Worm (Caenorhabditis elegans): Measurements from ENCODE around the gene T20G5.12.
A peak's percentile ranks its signal among the peaks of the same experiment; 100 is the strongest.

Gene T20G5.12

ce11 chrIII:10214540-10214979 lies 13.2 kb downstream of the T20G5.12 start:
- TF ChIP-seq nhr-237 (tag; optimal IDR thresholded peaks at IDR 0.05) (no peak), mep-1 (tag; optimal IDR thresholded peaks at IDR 0.05) (no peak), mls-2 (tag; optimal IDR thresholded peaks at IDR 0.05) (no peak), lsy-2 (tag; optimal IDR thresholded peaks at IDR 0.05) (no peak)

- TF ChIP-seq lin-32 (GFP tag; optimal IDR thresholded peaks at IDR 0.05): no peak
- no peak for TF ChIP-seq hlh-1 (tag; optimal IDR thresholded peaks at IDR 0.05)
- TF ChIP-seq lin-13 (tag; optimal IDR thresholded peaks at IDR 0.05): no peak
These were observed 14.5 kb downstream of the T20G5.12 start for ce11 chrIII:10215882-10216281.

- TF ChIP-seq tbx-8 (GFP tag; optimal IDR thresholded peaks at IDR 0.05) (no peak), hlh-1 (tag; optimal IDR thresholded peaks at IDR 0.05) (peak; percentile 23), nhr-237 (tag; optimal IDR thresholded peaks at IDR 0.05) (peak; percentile 46), ztf-11 (tag; optimal IDR thresholded peaks at IDR 0.05) (no peak), ham-2 (GFP tag; optimal IDR thresholded peaks at IDR 0.05) (no peak), flh-1 (GFP tag; optimal IDR thresholded peaks at IDR 0.05) (no peak), lsy-2 (tag; optimal IDR thresholded peaks at IDR 0.05) (peak; percentile 76), bed-3 (GFP tag; optimal IDR thresholded peaks at IDR 0.05) (no peak), lin-13 (tag; optimal IDR thresholded peaks at IDR 0.05) (peak; percentile 2), ceh-43 (GFP tag; optimal IDR thresholded peaks at IDR 0.05) (no peak), ces-1 (GFP tag; optimal IDR thresholded peaks at IDR 0.05) (peak; percentile 23), nhr-2 (tag; optimal IDR thresholded peaks at IDR 0.05) (no peak), zip-8 (tag; optimal IDR thresholded peaks at IDR 0.05) (no peak), blmp-1 (tag; optimal IDR thresholded peaks at IDR 0.05) (no peak), unc-62 (GFP tag; optimal IDR thresholded peaks at IDR 0.05) (peak; percentile 53), mep-1 (tag; optimal IDR thresholded peaks at IDR 0.05) (peak; percentile 49), mls-2 (tag; optimal IDR thresholded peaks at IDR 0.05) (no peak), mab-5 (tag; optimal IDR thresholded peaks at IDR 0.05) (no peak), unc-120 (tag; optimal IDR thresholded peaks at IDR 0.05; ENCODE audit: poor library complexity, severe bottlenecking) (peak; percentile 58), cnd-1 (tag; optimal IDR thresholded peaks at IDR 0.05) (no peak), nhr-28 (tag; optimal IDR thresholded peaks at IDR 0.05) (no peak), elt-3 (tag; optimal IDR thresholded peaks at IDR 0.05) (no peak), drap-1 (GFP tag; optimal IDR thresholded peaks at IDR 0.05) (no peak), nhr-76 (tag; optimal IDR thresholded peaks at IDR 0.05) (no peak), unc-39 (tag; optimal IDR thresholded peaks at IDR 0.05) (no peak), M03D4.4 (tag; optimal IDR thresholded peaks at IDR 0.05) (peak; percentile 42), ceh-39 (tag; optimal IDR thresholded peaks at IDR 0.05) (no peak), snpc-4 (tag; optimal IDR thresholded peaks at IDR 0.05) (no peak), lin-32 (GFP tag; optimal IDR thresholded peaks at IDR 0.05) (no peak), ceh-83 (GFP tag; optimal IDR thresholded peaks at IDR 0.05) (no peak), sptf-1 (tag; optimal IDR thresholded peaks at IDR 0.05) (peak; percentile 40), pha-4 (tag; optimal IDR thresholded peaks at IDR 0.05) (no peak), sem-2 (GFP tag; optimal IDR thresholded peaks at IDR 0.05) (no peak), nhr-12 (tag; optimal IDR thresholded peaks at IDR 0.05) (no peak), elt-1 (tag; optimal IDR thresholded peaks at IDR 0.05; ENCODE audit: borderline replicate concordance, insufficient read depth) (no peak)
These were observed 15.3 kb downstream of the T20G5.12 start, which contains the start of gene cts-1 for ce11 chrIII:10216585-10217278. Gene cts-1 (minus strand): TSS chrIII:10216635.

- TF ChIP-seq lin-32 (GFP tag; optimal IDR thresholded peaks at IDR 0.05): no peak
- peak; percentile 99 for TF ChIP-seq lsy-2 (tag; optimal IDR thresholded peaks at IDR 0.05)
- TF ChIP-seq sem-2 (GFP tag; optimal IDR thresholded peaks at IDR 0.05): no peak
- peak; percentile 49 for TF ChIP-seq pha-4 (tag; optimal IDR thresholded peaks at IDR 0.05)
- TF ChIP-seq mab-5 (tag; optimal IDR thresholded peaks at IDR 0.05): no peak
- peak; percentile 3 for TF ChIP-seq unc-62 (GFP tag; optimal IDR thresholded peaks at IDR 0.05)
- TF ChIP-seq lin-13 (tag; optimal IDR thresholded peaks at IDR 0.05): peak; percentile 63
- TF ChIP-seq tbx-8 (GFP tag; optimal IDR thresholded peaks at IDR 0.05): no peak
- TF ChIP-seq drap-1 (GFP tag; optimal IDR thresholded peaks at IDR 0.05): no peak
- peak; percentile 39 for TF ChIP-seq hlh-1 (tag; optimal IDR thresholded peaks at IDR 0.05)
- no peak for TF ChIP-seq nhr-76 (tag; optimal IDR thresholded peaks at IDR 0.05)
- TF ChIP-seq elt-3 (tag; optimal IDR thresholded peaks at IDR 0.05): no peak
- no peak for TF ChIP-seq flh-1 (GFP tag; optimal IDR thresholded peaks at IDR 0.05)
- no peak for TF ChIP-seq nhr-12 (tag; optimal IDR thresholded peaks at IDR 0.05)
- no peak for TF ChIP-seq bed-3 (GFP tag; optimal IDR thresholded peaks at IDR 0.05)
- peak; percentile 88 for TF ChIP-seq mep-1 (tag; optimal IDR thresholded peaks at IDR 0.05)
- TF ChIP-seq unc-120 (tag; optimal IDR thresholded peaks at IDR 0.05; ENCODE audit: poor library complexity, severe bottlenecking): peak; percentile 1
- TF ChIP-seq ces-1 (GFP tag; optimal IDR thresholded peaks at IDR 0.05): peak; percentile 83
- peak; percentile 60 for TF ChIP-seq nhr-237 (tag; optimal IDR thresholded peaks at IDR 0.05)
- no peak for TF ChIP-seq ceh-83 (GFP tag; optimal IDR thresholded peaks at IDR 0.05)
These were observed 17.2 kb downstream of the T20G5.12 start, which contains the start of the genes rde-4 and cox-14 for ce11 chrIII:10218587-10218986. Gene rde-4 (minus strand): TSS chrIII:10218646. Gene cox-14 (plus strand): TSS chrIII:10218942.

Data from whole organism, mixed stage, embryonic.